Fruit fly (Drosophila melanogaster) whole organism, embryonic: ENCODE data around the gene MED19.
A peak's percentile ranks its signal among the peaks of the same experiment; 100 is the strongest.

Source experiments
- ATbp ChIP-seq: fragments of 200-800 bp; sonication (Bioruptor generic); optimal IDR thresholded peaks from 2 replicates; lab custom pipeline; 2017; ENCODE audit warnings: missing biosample characterization, mild to moderate bottlenecking, missing genetic modification characterization, missing genetic modification reagents
- Asciz ChIP-seq: fragments of 200-800 bp; sonication (Bioruptor generic); optimal IDR thresholded peaks from 2 replicates; lab custom pipeline; 2017; ENCODE audit warnings: missing biosample characterization, mild to moderate bottlenecking, missing genetic modification characterization, missing genetic modification reagents
- Atf-2 ChIP-seq: fragments of 200-800 bp; sonication (Bioruptor generic); optimal IDR thresholded peaks from 2 replicates; lab custom pipeline; 2016; ENCODE audit warnings: missing biosample characterization, missing genetic modification characterization
- Atf6 ChIP-seq: fragments of 200-800 bp; sonication (Bioruptor generic); IDR thresholded peaks from 2 replicates; pipeline ENCODE4 v1.3.6; 2022; ENCODE audit warnings: missing biosample characterization, missing genetic modification characterization
- B-H2 ChIP-seq: fragments of 200-800 bp; sonication (Bioruptor generic); optimal IDR thresholded peaks from 2 replicates; lab custom pipeline; 2018; ENCODE audit warnings: missing biosample characterization, mild to moderate bottlenecking, missing genetic modification characterization
- CG10565 ChIP-seq: fragments of 200-800 bp; sonication (Bioruptor generic); optimal IDR thresholded peaks from 3 replicates; lab custom pipeline; 2016; ENCODE audit warnings: missing biosample characterization, mild to moderate bottlenecking, missing genetic modification characterization
- CG11247 ChIP-seq: fragments of 200-800 bp; sonication (Bioruptor generic); IDR thresholded peaks from 2 replicates; pipeline ENCODE4 v1.3.6; 2022; ENCODE audit warnings: missing biosample characterization, missing genetic modification characterization
- CG12155 ChIP-seq: fragments of 200-800 bp; sonication (Bioruptor generic); optimal IDR thresholded peaks from 3 replicates; lab custom pipeline; 2016; ENCODE audit warnings: missing biosample characterization, missing genetic modification characterization
- CG12219 ChIP-seq: fragments of 200-800 bp; sonication (Bioruptor generic); optimal IDR thresholded peaks from 3 replicates; lab custom pipeline; 2018; ENCODE audit warnings: missing biosample characterization, mild to moderate bottlenecking, missing genetic modification characterization
- CG13775 ChIP-seq: fragments of 200-800 bp; sonication (Bioruptor generic); optimal IDR thresholded peaks from 3 replicates; lab custom pipeline; 2017; ENCODE audit warnings: missing biosample characterization, mild to moderate bottlenecking, missing genetic modification characterization
- CG14014 ChIP-seq: fragments of 200-800 bp; sonication (Bioruptor generic); IDR thresholded peaks from 2 replicates; pipeline ENCODE4 v1.3.6; 2022; ENCODE audit warnings: missing biosample characterization, missing genetic modification characterization
- CG2129 ChIP-seq: fragments of 200-800 bp; sonication (Bioruptor generic); IDR thresholded peaks from 2 replicates; pipeline ENCODE4 v1.3.6; 2022; ENCODE audit warnings: missing biosample characterization, missing genetic modification characterization; ENCODE audit not compliant: partially characterized antibody
- CG2889 ChIP-seq: fragments of 200-800 bp; sonication (Bioruptor generic); IDR thresholded peaks from 3 replicates; pipeline ENCODE4 v1.3.6; 2022; ENCODE audit warnings: missing biosample characterization, missing genetic modification characterization
- CG31224 ChIP-seq: fragments of 200-800 bp; sonication (Bioruptor generic); IDR thresholded peaks from 2 replicates; pipeline ENCODE4 v1.3.6; 2022; ENCODE audit warnings: missing biosample characterization, missing genetic modification characterization
- CG32767 ChIP-seq: fragments of 200-800 bp; sonication (Bioruptor generic); IDR thresholded peaks from 2 replicates; pipeline ENCODE4 v1.3.6; 2022; ENCODE audit warnings: missing biosample characterization, missing genetic modification characterization
- CG3407 ChIP-seq: fragments of 200-800 bp; sonication (Bioruptor generic); optimal IDR thresholded peaks from 2 replicates; lab custom pipeline; 2018; ENCODE audit warnings: missing biosample characterization, mild to moderate bottlenecking, missing genetic modification characterization
- CG3847 ChIP-seq: fragments of 200-800 bp; sonication (Bioruptor generic); IDR thresholded peaks from 2 replicates; pipeline ENCODE4 v1.3.6; 2022; ENCODE audit warnings: missing biosample characterization, missing genetic modification characterization
- CG4854 ChIP-seq: fragments of 200-800 bp; sonication (Bioruptor generic); optimal IDR thresholded peaks from 2 replicates; lab custom pipeline; 2016; ENCODE audit warnings: missing biosample characterization, missing genetic modification characterization, inconsistent platforms
- CG5953 ChIP-seq: fragments of 200-800 bp; sonication (Bioruptor generic); IDR thresholded peaks from 2 replicates; pipeline ENCODE4 v1.3.6; 2022; ENCODE audit warnings: missing biosample characterization, missing genetic modification characterization
- CG7372 ChIP-seq: fragments of 200-800 bp; sonication (Bioruptor generic); IDR thresholded peaks from 2 replicates; pipeline ENCODE4 v1.3.6; 2022; ENCODE audit warnings: missing biosample characterization, missing genetic modification characterization
- CG7987 ChIP-seq: fragments of 200-800 bp; sonication (Bioruptor generic); optimal IDR thresholded peaks from 2 replicates; lab custom pipeline; 2018; ENCODE audit warnings: missing biosample characterization, mild to moderate bottlenecking, missing genetic modification characterization, moderate library complexity
- CG8290 ChIP-seq, 3 experiments: fragments of 200-800 bp; sonication (Bioruptor generic); optimal IDR thresholded peaks; 2 replicates each; lab custom pipeline; 2016 to 2019; ENCODE audit warnings: missing biosample characterization in 3 of 3, missing genetic modification characterization in 3 of 3, mild to moderate bottlenecking in 2 of 3, moderate library complexity in 1 of 3
- CG8388 ChIP-seq: fragments of 200-800 bp; sonication (Bioruptor generic); optimal IDR thresholded peaks from 2 replicates; lab custom pipeline; 2019; ENCODE audit warnings: missing biosample characterization, mild to moderate bottlenecking, missing genetic modification characterization, moderate library complexity
- CG8478 ChIP-seq: fragments of >200 bp; optimal IDR thresholded peaks from 2 replicates; lab custom pipeline; 2018
- CG9215 ChIP-seq: fragments of 200-800 bp; sonication (Bioruptor generic); IDR thresholded peaks from 2 replicates; pipeline ENCODE4 v1.3.6; 2022; ENCODE audit warnings: missing biosample characterization, missing genetic modification characterization
- CG9609 ChIP-seq: fragments of 200-800 bp; sonication (Bioruptor generic); optimal IDR thresholded peaks from 3 replicates; lab custom pipeline; 2016; ENCODE audit warnings: missing biosample characterization, missing genetic modification characterization
- Dad ChIP-seq: fragments of 200-800 bp; sonication (Bioruptor generic); optimal IDR thresholded peaks from 3 replicates; lab custom pipeline; 2016; ENCODE audit warnings: missing biosample characterization, missing genetic modification characterization
- Dbx ChIP-seq: fragments of 200-800 bp; sonication (Bioruptor generic); IDR thresholded peaks from 3 replicates; pipeline ENCODE4 v1.3.6; 2022; ENCODE audit warnings: missing biosample characterization, missing genetic modification characterization
- Dip3 ChIP-seq: fragments of 200-800 bp; sonication (Bioruptor generic); optimal IDR thresholded peaks from 3 replicates; lab custom pipeline; 2016; ENCODE audit warnings: missing biosample characterization, missing genetic modification characterization
- H2.0 ChIP-seq: fragments of 200-800 bp; sonication (Bioruptor generic); IDR thresholded peaks from 2 replicates; pipeline ENCODE4 v1.3.6; 2022; ENCODE audit warnings: missing biosample characterization, missing genetic modification characterization
- HHEX ChIP-seq: fragments of 200-800 bp; sonication (Bioruptor generic); optimal IDR thresholded peaks from 3 replicates; lab custom pipeline; 2017; ENCODE audit warnings: missing biosample characterization, mild to moderate bottlenecking, missing genetic modification characterization, missing genetic modification reagents
- Hand ChIP-seq: fragments of 200-800 bp; sonication (Bioruptor generic); optimal IDR thresholded peaks from 2 replicates; lab custom pipeline; 2017; ENCODE audit warnings: mild to moderate bottlenecking, missing biosample characterization, missing genetic modification reagents, missing genetic modification characterization
- Hmr ChIP-seq: fragments of 200-800 bp; sonication (Bioruptor generic); optimal IDR thresholded peaks from 3 replicates; lab custom pipeline; 2017; ENCODE audit warnings: mild to moderate bottlenecking, missing biosample characterization, missing genetic modification reagents, missing genetic modification characterization
- Hr51 ChIP-seq, 2 experiments: fragments of 200-800 bp; sonication (Bioruptor generic); optimal IDR thresholded peaks; 2 replicates in 1 of 2; 3 replicates in 1 of 2; lab custom pipeline; 2016 to 2018; ENCODE audit warnings: missing biosample characterization in 2 of 2, missing genetic modification characterization in 2 of 2, mild to moderate bottlenecking in 1 of 2, moderate library complexity in 1 of 2
- Jarid2 ChIP-seq: fragments of 200-800 bp; sonication (Bioruptor generic); optimal IDR thresholded peaks from 3 replicates; lab custom pipeline; 2017; ENCODE audit warnings: mild to moderate bottlenecking, missing biosample characterization, missing genetic modification reagents, missing genetic modification characterization
- Meics ChIP-seq: fragments of 200-800 bp; sonication (Bioruptor generic); optimal IDR thresholded peaks from 2 replicates; lab custom pipeline; 2017; ENCODE audit warnings: missing biosample characterization, mild to moderate bottlenecking, missing genetic modification characterization
- NK7.1 ChIP-seq: fragments of 200-800 bp; sonication (Bioruptor generic); optimal IDR thresholded peaks from 3 replicates; lab custom pipeline; 2016; ENCODE audit warnings: missing biosample characterization, missing genetic modification characterization
- Pdp1 ChIP-seq, 2 experiments: fragments of 200-800 bp; sonication (Bioruptor generic); optimal IDR thresholded peaks; 3 replicates each; lab custom pipeline; 2016; ENCODE audit warnings: missing biosample characterization in 2 of 2, missing genetic modification characterization in 2 of 2, mild to moderate bottlenecking in 1 of 2, moderate library complexity in 1 of 2
- Sox100B ChIP-seq: fragments of 200-800 bp; sonication (Bioruptor generic); optimal IDR thresholded peaks from 3 replicates; lab custom pipeline; 2018; ENCODE audit warnings: missing biosample characterization, mild to moderate bottlenecking, missing genetic modification characterization
- Spps ChIP-seq: fragments of 200-800 bp; sonication (Bioruptor generic); optimal IDR thresholded peaks from 2 replicates; lab custom pipeline; 2018; ENCODE audit warnings: missing biosample characterization, mild to moderate bottlenecking, missing genetic modification characterization
- Vsx1 ChIP-seq: fragments of 200-800 bp; sonication (Bioruptor generic); optimal IDR thresholded peaks from 2 replicates; lab custom pipeline; 2017; ENCODE audit warnings: missing biosample characterization, mild to moderate bottlenecking, missing genetic modification characterization, missing genetic modification reagents
- Xrp1 ChIP-seq: fragments of 200-800 bp; sonication (Bioruptor generic); IDR thresholded peaks from 2 replicates; pipeline ENCODE4 v1.3.6; 2022; ENCODE audit warnings: missing biosample characterization, missing genetic modification characterization
- caup ChIP-seq: fragments of 200-800 bp; sonication (Bioruptor generic); optimal IDR thresholded peaks from 3 replicates; lab custom pipeline; 2017; ENCODE audit warnings: missing biosample characterization, mild to moderate bottlenecking, missing genetic modification characterization, moderate library complexity; ENCODE audit not compliant: severe bottlenecking
- gce ChIP-seq: fragments of 200-800 bp; sonication (Bioruptor generic); IDR thresholded peaks from 3 replicates; pipeline ENCODE4 v1.3.6; 2022; ENCODE audit warnings: missing biosample characterization, missing genetic modification characterization
- grn ChIP-seq: fragments of 200-800 bp; sonication (Bioruptor generic); optimal IDR thresholded peaks from 3 replicates; lab custom pipeline; 2017; ENCODE audit warnings: missing biosample characterization, missing genetic modification characterization
- maf-S ChIP-seq: fragments of 200-800 bp; sonication (Bioruptor generic); optimal IDR thresholded peaks from 2 replicates; lab custom pipeline; 2016; ENCODE audit warnings: missing biosample characterization, missing genetic modification characterization
- nerfin-2 ChIP-seq: fragments of 200-800 bp; sonication (Bioruptor generic); IDR thresholded peaks from 2 replicates; pipeline ENCODE4 v1.3.6; 2022; ENCODE audit warnings: missing biosample characterization, missing genetic modification characterization; ENCODE audit not compliant: partially characterized antibody
- sug ChIP-seq: fragments of 200-800 bp; optimal IDR thresholded peaks from 2 replicates; lab custom pipeline; 2019; ENCODE audit warnings: missing biosample characterization, mild to moderate bottlenecking, missing genetic modification characterization, moderate library complexity
- tap ChIP-seq: fragments of 200-800 bp; optimal IDR thresholded peaks from 3 replicates; lab custom pipeline; 2019; ENCODE audit warnings: missing biosample characterization, mild to moderate bottlenecking, missing genetic modification characterization, moderate library complexity
- unpg ChIP-seq: fragments of 200-800 bp; sonication (Bioruptor generic); optimal IDR thresholded peaks from 3 replicates; lab custom pipeline; 2018; ENCODE audit warnings: missing biosample characterization, mild to moderate bottlenecking, missing genetic modification characterization, moderate library complexity

The MED19 gene

DNA sequence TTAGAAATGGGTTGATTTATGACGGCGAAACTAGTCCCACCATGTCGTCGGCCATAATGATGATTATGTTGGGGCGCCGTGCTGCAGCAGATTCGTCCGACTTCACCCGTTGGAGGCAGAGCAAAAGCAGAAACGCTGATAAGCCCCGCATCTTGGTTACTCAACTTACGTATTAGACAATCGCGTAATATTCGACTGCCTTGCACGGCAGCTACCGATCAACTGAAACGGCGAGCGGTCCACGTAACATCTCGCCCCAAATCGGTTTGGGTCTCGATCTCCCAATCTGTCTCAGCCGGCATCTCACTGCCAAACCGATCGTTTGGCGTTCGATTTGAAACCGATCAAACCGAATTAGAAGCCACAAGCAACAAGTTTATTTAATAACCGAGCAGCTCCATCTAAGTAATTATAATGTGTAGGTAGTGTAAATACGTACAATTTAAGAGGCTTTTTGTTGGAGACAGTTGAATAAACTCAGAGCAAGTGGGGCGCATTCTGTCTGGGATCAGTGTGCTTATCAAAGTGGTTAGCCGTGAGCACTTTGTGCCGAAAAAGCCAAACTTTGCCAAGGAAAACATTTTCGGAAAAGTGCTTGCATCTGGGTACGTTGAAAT lies 37.6 kb downstream of the MED19 start, which contains the start of gene CG32191 (continued):
- TF ChIP-seq CG7372 (no peak), CG3847 (no peak), Sox100B (GFP tag; lab: Kevin White, UChicago) (no peak), CG8478 (lab: Kevin White, UChicago) (no peak), Hr51 (GFP tag; optimal IDR thresholded peaks at IDR 0.05; lab: Kevin White, UChicago) (no peak), Atf-2 (GFP tag; lab: Kevin White, UChicago) (no peak), CG9215 (GFP tag; lab: Robert Waterston, UW) (no peak), CG2129 (GFP tag; lab: Robert Waterston, UW) (no peak), Atf6 (GFP tag; lab: Robert Waterston, UW) (0 out of 2 replicates have a peak, but pooled peaks have one; percentile 32), CG7987 (GFP tag; lab: Kevin White, UChicago) (peak; percentile 27), CG32767 (no peak), Jarid2 (peak; percentile 27), CG13775 (no peak), HHEX (peak; percentile 37), CG9609 (GFP tag; lab: Kevin White, UChicago) (no peak), CG8290 (GFP tag; optimal IDR thresholded peaks at IDR 0.05; lab: Kevin White, UChicago) (no peak), CG8290 (tag; optimal IDR thresholded peaks at IDR 0.05; lab: Kevin White, UChicago) (peak in 1 of 2 experiments; percentile 53), H2.0 (GFP tag; lab: Robert Waterston, UW) (no peak), Spps (tag; lab: Kevin White, UChicago) (no peak), nerfin-2 (GFP tag; lab: Robert Waterston, UW) (no peak), Dbx (GFP tag; lab: Robert Waterston, UW) (no peak), Hand (no peak), maf-S (GFP tag; lab: Kevin White, UChicago) (no peak), Vsx1 (GFP tag; lab: Kevin White, UChicago) (peak; percentile 3), grn (GFP tag; lab: Kevin White, UChicago) (no peak), sug (tag; lab: Kevin White, UChicago) (peak; percentile 29), CG31224 (no peak), CG14014 (no peak), CG2889 (GFP tag; lab: Robert Waterston, UW) (0 out of 3 replicates have a peak, but pooled peaks have one; percentile 8), tap (tag; lab: Kevin White, UChicago) (no peak), Meics (peak; percentile 34), CG12219 (GFP tag; lab: Kevin White, UChicago) (no peak), gce (GFP tag; lab: Robert Waterston, UW) (no peak), caup (GFP tag; lab: Kevin White, UChicago) (peak; percentile 50), CG4854 (GFP tag; lab: Kevin White, UChicago) (no peak), Pdp1 (GFP tag; optimal IDR thresholded peaks at IDR 0.05; lab: Kevin White, UChicago) (peak in 1 of 2 experiments; percentile 93), CG3407 (GFP tag; lab: Kevin White, UChicago) (no peak), Dad (GFP tag; lab: Kevin White, UChicago) (no peak), NK7.1 (GFP tag; lab: Kevin White, UChicago) (no peak), Dip3 (GFP tag; lab: Kevin White, UChicago) (no peak), B-H2 (GFP tag; lab: Kevin White, UChicago) (no peak), CG8388 (no peak), Xrp1 (no peak), Asciz (GFP tag; lab: Kevin White, UChicago) (peak; percentile 52), CG12155 (GFP tag; lab: Kevin White, UChicago) (no peak), CG5953 (no peak), unpg (GFP tag; lab: Kevin White, UChicago) (no peak), Hmr (GFP tag; lab: Kevin White, UChicago) (peak; percentile 59), ATbp (GFP tag; lab: Kevin White, UChicago) (peak; percentile 70), CG11247 (GFP tag; lab: Robert Waterston, UW) (no peak), CG10565 (no peak)
